Worm (Caenorhabditis elegans) whole organism, midembryonic: ENCODE data around the gene T27D12.1.

Experiments used
- T22C8.4 ChIP-seq: fragments of 200-800 bp; sonication (Bioruptor generic); IDR thresholded peaks from 2 replicates; pipeline ENCODE4 v1.3.6; 2022; ENCODE audit warnings: missing genetic modification characterization, missing compliant biosample characterization
- cog-1 ChIP-seq: sonication (generic microtip); optimal IDR thresholded peaks from 2 replicates; lab custom pipeline; 2016; ENCODE audit warnings: missing genetic modification characterization, missing compliant biosample characterization
- flt-1 ChIP-seq: fragments of 200-800 bp; sonication (Bioruptor generic); IDR thresholded peaks from 2 replicates; pipeline ENCODE4 v1.3.6; 2022; ENCODE audit warnings: missing genetic modification characterization, missing compliant biosample characterization
- klf-2 ChIP-seq: fragments of 200-800 bp; sonication (Bioruptor generic); conservative IDR thresholded peaks from 2 replicates; pipeline ENCODE4 v1.3.6; 2022; ENCODE audit warnings: missing genetic modification reagents, missing genetic modification characterization, missing compliant biosample characterization
- med-1 ChIP-seq: sonication (generic microtip); optimal IDR thresholded peaks from 2 replicates; lab custom pipeline; 2017; ENCODE audit warnings: missing genetic modification characterization, mild to moderate bottlenecking, missing compliant biosample characterization, antibody characterized with exemption, missing genetic modification reagents; ENCODE audit not compliant: insufficient read depth
- ref-1 ChIP-seq: fragments of 200-800 bp; sonication (Bioruptor generic); conservative IDR thresholded peaks from 2 replicates; pipeline ENCODE4 v1.3.6; 2022; ENCODE audit warnings: missing genetic modification reagents, missing genetic modification characterization, missing compliant biosample characterization
- tab-1 ChIP-seq: fragments of 200-800 bp; sonication (Bioruptor generic); IDR thresholded peaks from 2 replicates; pipeline ENCODE4 v1.3.6; 2022; ENCODE audit warnings: missing genetic modification characterization, missing compliant biosample characterization
- ztf-23 ChIP-seq: fragments of 200-800 bp; sonication (Bioruptor generic); IDR thresholded peaks from 2 replicates; pipeline ENCODE4 v1.3.6; 2022; ENCODE audit warnings: missing genetic modification reagents, missing genetic modification characterization, missing compliant biosample characterization
- ztf-29 ChIP-seq: fragments of 200-800 bp; sonication (Bioruptor generic); IDR thresholded peaks from 2 replicates; pipeline ENCODE4 v1.3.6; 2022; ENCODE audit warnings: missing genetic modification reagents, missing genetic modification characterization, missing compliant biosample characterization

Gene T27D12.1

DNA sequence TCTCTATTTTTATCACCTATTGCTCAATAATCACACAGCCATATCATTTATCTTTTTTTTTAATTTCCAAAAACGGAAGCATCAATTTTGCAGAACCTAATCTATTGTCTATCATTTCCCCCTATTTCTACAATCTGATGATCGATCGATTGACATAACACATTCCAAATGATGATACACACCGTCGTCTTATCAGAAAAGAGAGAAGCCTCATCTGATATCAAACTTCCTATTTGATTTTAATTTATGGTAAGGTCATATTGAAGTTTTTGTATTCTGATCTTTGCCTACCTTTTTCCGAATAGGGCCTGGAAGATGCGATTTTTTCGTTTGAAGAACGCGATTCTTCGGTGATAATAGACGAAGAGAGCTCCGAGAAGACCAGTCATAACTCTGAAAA is 7.2 kb downstream of the T27D12.1 start:
- no peak for TF ChIP-seq klf-2 (GFP tag; lab: Robert Waterston, UW)
- no peak for TF ChIP-seq ref-1
- TF ChIP-seq ztf-29: no peak
- no peak for TF ChIP-seq flt-1
- no peak for TF ChIP-seq tab-1 (GFP tag; lab: Robert Waterston, UW)
- TF ChIP-seq med-1 (GFP tag; lab: Kevin White, UChicago): no peak
- no peak for TF ChIP-seq T22C8.4 (GFP tag; lab: Robert Waterston, UW)
- no peak for TF ChIP-seq cog-1 (tag; lab: Kevin White, UChicago)
- no peak for TF ChIP-seq ztf-23 (GFP tag; lab: Robert Waterston, UW)

DNA sequence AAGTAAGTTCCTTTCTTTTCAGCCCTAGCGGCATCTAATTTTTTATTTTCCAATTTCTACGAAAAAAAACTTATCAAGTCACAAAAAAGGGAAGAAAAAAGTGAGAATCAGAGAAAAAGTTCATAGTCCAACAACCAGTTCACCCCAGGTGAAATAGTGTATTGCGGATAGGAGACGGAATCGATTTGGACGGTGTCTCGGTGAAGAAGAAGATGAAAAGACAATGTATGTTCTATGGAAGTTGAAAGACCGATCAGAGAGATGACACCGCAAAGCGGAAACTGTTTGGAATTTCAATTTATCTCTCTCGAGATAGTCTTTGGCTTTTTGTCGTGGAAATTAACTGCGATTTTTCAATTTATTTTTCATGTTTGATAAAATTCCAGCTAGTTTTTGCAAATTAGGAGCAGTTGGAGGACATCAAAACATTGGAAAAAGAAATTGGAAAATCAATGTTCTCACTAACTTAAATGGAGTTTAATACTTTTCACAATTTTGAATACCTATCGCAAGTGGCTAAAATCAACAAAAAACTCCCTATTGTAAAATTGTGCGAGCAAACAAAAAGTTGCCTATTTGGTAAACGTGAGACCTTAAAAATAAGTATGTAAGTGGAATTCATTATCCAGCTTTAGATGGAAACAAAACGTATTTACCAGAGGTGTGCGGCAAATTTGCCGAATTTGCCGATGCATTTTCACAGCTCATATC is 9.9 kb downstream of the T27D12.1 start:
- TF ChIP-seq flt-1: no peak
- no peak for TF ChIP-seq ztf-29
- no peak for TF ChIP-seq ref-1
- no peak for TF ChIP-seq klf-2 (GFP tag; lab: Robert Waterston, UW)
- no peak for TF ChIP-seq T22C8.4 (GFP tag; lab: Robert Waterston, UW)
- TF ChIP-seq cog-1 (tag; lab: Kevin White, UChicago): no peak
- TF ChIP-seq tab-1 (GFP tag; lab: Robert Waterston, UW): no peak
- TF ChIP-seq ztf-23 (GFP tag; lab: Robert Waterston, UW): no peak

DNA sequence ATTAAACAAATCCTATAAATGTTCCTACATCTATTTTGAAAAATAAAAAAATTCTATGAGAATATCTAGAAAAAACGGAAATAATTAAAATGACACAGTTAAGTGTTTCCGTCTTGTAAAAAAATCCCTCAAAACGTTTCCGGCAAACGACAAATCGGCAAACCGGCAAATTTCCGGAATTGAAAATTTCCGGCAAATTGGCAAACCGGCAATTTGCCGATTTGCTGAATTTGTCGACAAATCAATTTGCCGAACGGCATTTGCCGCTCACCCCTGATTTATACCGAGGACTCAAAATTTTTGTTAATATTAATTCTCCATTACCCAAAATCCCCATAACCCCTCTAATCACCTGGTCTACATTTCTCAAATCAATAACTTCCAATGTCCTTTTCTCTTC is 10.7 kb downstream of the T27D12.1 start:
- TF ChIP-seq T22C8.4 (GFP tag; lab: Robert Waterston, UW) (no peak), ztf-29 (no peak), ref-1 (no peak), ztf-23 (GFP tag; lab: Robert Waterston, UW) (no peak), cog-1 (tag; lab: Kevin White, UChicago) (no peak), tab-1 (GFP tag; lab: Robert Waterston, UW) (no peak), klf-2 (GFP tag; lab: Robert Waterston, UW) (no peak), flt-1 (no peak), med-1 (GFP tag; lab: Kevin White, UChicago) (no peak)

DNA sequence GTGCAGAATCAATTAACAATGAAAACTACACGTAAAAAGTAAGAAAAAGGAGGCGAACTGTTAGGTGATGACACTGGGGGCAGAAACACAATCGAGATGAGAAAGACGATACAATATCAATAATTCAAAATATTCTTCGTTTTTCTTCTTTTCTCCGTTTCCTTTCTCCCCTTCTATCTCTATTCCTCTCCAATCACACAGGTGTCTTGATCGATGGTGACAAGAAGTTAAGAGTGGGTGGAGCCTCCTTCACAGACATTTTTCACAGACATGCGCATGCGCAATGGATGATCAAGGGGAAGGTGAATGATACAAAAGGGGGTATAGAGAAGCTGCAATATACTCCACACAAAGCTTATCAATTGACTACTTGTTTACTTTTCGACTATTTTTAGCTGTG is 12.3 kb downstream of the T27D12.1 start:
- TF ChIP-seq ztf-29 (no peak), klf-2 (GFP tag; lab: Robert Waterston, UW) (no peak), ref-1 (no peak)

DNA sequence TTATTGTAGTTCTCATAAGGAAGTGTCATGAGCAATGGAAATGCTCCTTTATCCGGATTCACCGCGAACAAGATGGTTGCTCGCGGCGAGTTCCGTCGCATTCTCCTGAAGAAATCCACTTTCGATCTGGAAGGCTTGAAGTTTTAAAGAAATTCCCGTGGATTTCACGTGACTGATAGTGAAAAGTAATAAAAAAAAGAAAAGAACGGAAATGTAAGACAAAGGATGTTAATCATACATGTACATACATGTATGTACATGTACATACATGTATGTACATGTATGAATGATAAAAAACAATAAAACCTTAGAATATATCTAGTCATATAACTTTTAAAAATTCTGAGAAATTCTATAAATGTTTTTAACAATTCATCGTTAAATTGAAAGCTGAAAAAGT is 13.9 kb downstream of the T27D12.1 start, which contains the start of gene clh-1:
clh-1 (minus strand) TSS at position 101 of the 400 bp plus-strand sequence.
- TF ChIP-seq ztf-29: no peak
- no peak for TF ChIP-seq flt-1
- TF ChIP-seq klf-2 (GFP tag; lab: Robert Waterston, UW): no peak
- no peak for TF ChIP-seq ztf-23 (GFP tag; lab: Robert Waterston, UW)
- TF ChIP-seq med-1 (GFP tag; lab: Kevin White, UChicago): no peak
- no peak for TF ChIP-seq cog-1 (tag; lab: Kevin White, UChicago)
- TF ChIP-seq ref-1: no peak
- TF ChIP-seq T22C8.4 (GFP tag; lab: Robert Waterston, UW): no peak
- no peak for TF ChIP-seq tab-1 (GFP tag; lab: Robert Waterston, UW)

DNA sequence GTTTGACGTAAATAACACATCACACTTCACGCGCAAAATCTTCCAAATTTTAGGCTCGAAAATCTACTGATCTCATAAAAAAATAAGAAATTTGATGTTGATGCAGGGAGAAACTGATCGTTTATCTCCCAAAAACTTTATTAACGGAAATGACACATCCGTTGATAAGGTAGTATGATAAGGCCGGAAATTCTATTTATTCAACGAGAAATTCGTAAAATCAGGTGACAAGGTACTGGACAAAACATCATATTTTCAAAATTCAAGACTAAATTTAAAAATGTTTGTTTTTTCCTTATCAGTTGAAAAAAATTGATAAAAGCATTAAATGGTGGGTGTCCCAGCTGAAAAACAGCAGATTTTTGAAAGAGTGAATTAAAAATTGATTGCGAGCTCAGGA is 17.4 kb downstream of the T27D12.1 start:
- TF ChIP-seq klf-2 (GFP tag; lab: Robert Waterston, UW): no peak
- TF ChIP-seq ref-1: no peak
- TF ChIP-seq T22C8.4 (GFP tag; lab: Robert Waterston, UW): no peak
- no peak for TF ChIP-seq cog-1 (tag; lab: Kevin White, UChicago)
- no peak for TF ChIP-seq tab-1 (GFP tag; lab: Robert Waterston, UW)
- no peak for TF ChIP-seq ztf-23 (GFP tag; lab: Robert Waterston, UW)
- no peak for TF ChIP-seq flt-1
- no peak for TF ChIP-seq med-1 (GFP tag; lab: Kevin White, UChicago)
- no peak for TF ChIP-seq ztf-29

DNA sequence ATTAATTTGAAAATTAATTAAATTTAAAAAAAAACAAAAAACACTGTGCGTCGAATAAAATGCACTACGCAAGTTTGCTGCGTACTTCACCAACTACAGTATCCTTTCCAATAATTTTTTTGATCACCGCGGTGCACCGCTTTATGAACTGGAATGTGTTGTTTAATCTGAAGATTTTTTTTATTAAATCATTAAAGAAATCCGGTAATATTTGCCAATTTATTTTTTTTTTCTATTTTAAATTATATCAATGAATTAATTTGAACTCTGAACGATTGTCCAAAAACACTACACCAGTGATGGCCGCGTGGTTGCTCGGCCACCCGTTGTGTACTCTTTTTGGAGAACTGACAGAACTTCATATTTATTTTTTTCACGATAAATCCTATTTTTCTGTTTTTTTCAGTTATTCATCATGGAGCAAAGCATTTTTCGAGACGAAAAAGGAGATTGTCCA is 18.2 kb downstream of the T27D12.1 start, which contains the start of gene K12D12.5:
K12D12.5 (plus strand) TSS at position 407 of the 457 bp plus-strand sequence.
- TF ChIP-seq T22C8.4 (GFP tag; lab: Robert Waterston, UW) (no peak), ref-1 (no peak), med-1 (GFP tag; lab: Kevin White, UChicago) (no peak), cog-1 (tag; lab: Kevin White, UChicago) (no peak), tab-1 (GFP tag; lab: Robert Waterston, UW) (no peak), ztf-23 (GFP tag; lab: Robert Waterston, UW) (no peak), flt-1 (no peak), klf-2 (GFP tag; lab: Robert Waterston, UW) (no peak)

DNA sequence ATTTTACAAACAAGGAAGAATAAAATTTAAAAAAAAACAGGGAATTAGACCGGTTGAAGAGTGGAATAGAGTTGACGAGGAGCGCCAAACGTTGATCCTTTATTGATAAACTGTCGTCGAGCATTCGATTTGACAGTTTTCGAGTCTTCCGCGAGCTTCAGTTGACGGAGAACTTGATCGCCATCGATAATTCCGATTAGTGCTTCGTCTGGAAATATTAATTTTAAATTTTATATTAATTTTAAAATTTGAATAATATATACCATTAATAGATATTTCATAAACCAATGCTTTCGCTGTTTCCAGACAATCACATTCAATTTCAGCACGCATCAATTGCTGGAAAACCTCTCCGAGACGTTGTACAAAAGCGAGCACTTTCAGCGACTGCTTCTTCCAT is 23.2 kb downstream of the T27D12.1 start, which contains the start of gene K12D12.4:
K12D12.4 (minus strand) TSS at position 101 of the 400 bp plus-strand sequence.
- no peak for TF ChIP-seq ztf-29
- TF ChIP-seq ref-1: no peak
- no peak for TF ChIP-seq T22C8.4 (GFP tag; lab: Robert Waterston, UW)
- no peak for TF ChIP-seq flt-1
- no peak for TF ChIP-seq cog-1 (tag; lab: Kevin White, UChicago)
- no peak for TF ChIP-seq ztf-23 (GFP tag; lab: Robert Waterston, UW)
- no peak for TF ChIP-seq tab-1 (GFP tag; lab: Robert Waterston, UW)
- TF ChIP-seq klf-2 (GFP tag; lab: Robert Waterston, UW): no peak
- no peak for TF ChIP-seq med-1 (GFP tag; lab: Kevin White, UChicago)

DNA sequence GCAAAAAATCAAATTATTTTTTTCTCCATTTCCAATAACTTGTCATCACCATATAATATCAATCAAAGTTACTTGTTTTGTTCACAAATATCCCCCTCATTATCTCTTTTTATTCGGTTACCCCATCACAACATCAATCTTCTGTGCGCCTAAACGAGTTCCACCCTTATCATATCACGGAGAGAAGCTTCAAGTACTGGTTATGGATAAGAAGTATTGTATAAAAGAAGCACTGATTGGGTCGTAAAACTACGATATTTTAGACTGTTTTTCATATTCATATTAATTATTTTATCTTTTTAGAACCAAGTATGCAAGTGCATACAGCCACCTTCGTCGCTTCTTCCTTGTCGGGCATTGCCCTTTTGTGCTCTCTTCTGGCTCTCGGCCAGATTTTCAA is 25.8 kb downstream of the T27D12.1 start, which contains the start of gene col-84:
col-84 (plus strand) TSS at position 301 of the 400 bp plus-strand sequence.
- TF ChIP-seq T22C8.4 (GFP tag; lab: Robert Waterston, UW) (no peak), ref-1 (no peak), klf-2 (GFP tag; lab: Robert Waterston, UW) (no peak), ztf-23 (GFP tag; lab: Robert Waterston, UW) (no peak), cog-1 (tag; lab: Kevin White, UChicago) (no peak), med-1 (GFP tag; lab: Kevin White, UChicago) (no peak), ztf-29 (no peak), tab-1 (GFP tag; lab: Robert Waterston, UW) (no peak), flt-1 (no peak)
